Fruit fly (Drosophila melanogaster) whole organism, prepupa: ENCODE measurements around the gene Usp10.

Source experiments
- CG11294 ChIP-seq: fragments of 200-800 bp; sonication (Bioruptor generic); IDR thresholded peaks from 2 replicates; pipeline ENCODE4 v1.3.6; 2022; ENCODE audit warnings: missing biosample characterization, missing genetic modification characterization
- CG11762 ChIP-seq: fragments of 200-800 bp; sonication (Bioruptor generic); optimal IDR thresholded peaks from 3 replicates; lab custom pipeline; 2016; ENCODE audit warnings: missing biosample characterization, missing genetic modification characterization; ENCODE audit not compliant: insufficient read depth
- CG15336 ChIP-seq: fragments of 200-800 bp; sonication (Bioruptor generic); IDR thresholded peaks from 2 replicates; pipeline ENCODE4 v1.3.6; 2022; ENCODE audit warnings: missing biosample characterization, missing genetic modification characterization
- CG1621 ChIP-seq: fragments of 200-800 bp; sonication (Bioruptor generic); optimal IDR thresholded peaks from 3 replicates; lab custom pipeline; 2018; ENCODE audit warnings: missing biosample characterization, mild to moderate bottlenecking, missing genetic modification characterization
- CG16779 ChIP-seq: fragments of 200-800 bp; sonication (Bioruptor generic); optimal IDR thresholded peaks from 3 replicates; lab custom pipeline; 2017; ENCODE audit warnings: missing biosample characterization, mild to moderate bottlenecking, missing genetic modification characterization
- CG3032 ChIP-seq: fragments of 200-800 bp; optimal IDR thresholded peaks from 2 replicates; lab custom pipeline; 2019; ENCODE audit warnings: missing biosample characterization, mild to moderate bottlenecking, missing genetic modification characterization, moderate library complexity
- CG31627 ChIP-seq: fragments of 200-800 bp; sonication (Bioruptor generic); optimal IDR thresholded peaks from 3 replicates; lab custom pipeline; 2016; ENCODE audit warnings: missing biosample characterization, missing genetic modification characterization
- CG32006 ChIP-seq: fragments of 200-800 bp; sonication (Bioruptor generic); optimal IDR thresholded peaks from 3 replicates; lab custom pipeline; 2017; ENCODE audit warnings: missing biosample characterization, mild to moderate bottlenecking, missing genetic modification characterization
- CG34406 ChIP-seq: fragments of 200-800 bp; sonication (Bioruptor generic); optimal IDR thresholded peaks from 3 replicates; lab custom pipeline; 2016; ENCODE audit warnings: missing biosample characterization, missing genetic modification characterization
- CG3919 ChIP-seq: fragments of 200-800 bp; sonication (Bioruptor generic); optimal IDR thresholded peaks from 3 replicates; lab custom pipeline; 2016; ENCODE audit warnings: missing biosample characterization, missing genetic modification characterization
- CG4318 ChIP-seq: fragments of 200-800 bp; sonication (Bioruptor generic); optimal IDR thresholded peaks from 3 replicates; lab custom pipeline; 2017; ENCODE audit warnings: missing biosample characterization, mild to moderate bottlenecking, missing genetic modification characterization
- CG6163 ChIP-seq: fragments of 200-800 bp; sonication (Bioruptor generic); IDR thresholded peaks from 3 replicates; pipeline ENCODE4 v1.3.6; 2022; ENCODE audit warnings: missing biosample characterization, missing genetic modification characterization
- CG6276 ChIP-seq: fragments of 200-800 bp; sonication (Bioruptor generic); optimal IDR thresholded peaks from 2 replicates; lab custom pipeline; 2017; ENCODE audit warnings: missing biosample characterization, mild to moderate bottlenecking, missing genetic modification characterization
- CG6792 ChIP-seq: fragments of 200-800 bp; sonication (Bioruptor generic); optimal IDR thresholded peaks from 3 replicates; lab custom pipeline; 2016; ENCODE audit warnings: missing biosample characterization, missing genetic modification characterization
- CG6854 ChIP-seq: fragments of 200-800 bp; sonication (Bioruptor generic); optimal IDR thresholded peaks from 2 replicates; lab custom pipeline; 2017; ENCODE audit warnings: missing biosample characterization, mild to moderate bottlenecking, missing genetic modification characterization
- CG8119 ChIP-seq: fragments of 200-800 bp; sonication (Bioruptor generic); IDR thresholded peaks from 3 replicates; pipeline ENCODE4 v1.3.6; 2022; ENCODE audit warnings: missing biosample characterization, missing genetic modification characterization
- CG8319 ChIP-seq: fragments of 200-800 bp; sonication (Bioruptor generic); optimal IDR thresholded peaks from 3 replicates; lab custom pipeline; 2016; ENCODE audit warnings: missing biosample characterization, missing genetic modification characterization
- CG8632 ChIP-seq: fragments of 200-800 bp; sonication (Bioruptor generic); optimal IDR thresholded peaks from 3 replicates; lab custom pipeline; 2016; ENCODE audit warnings: missing biosample characterization, missing genetic modification characterization
- CG9139 ChIP-seq: fragments of 200-800 bp; sonication (Bioruptor generic); optimal IDR thresholded peaks from 3 replicates; lab custom pipeline; 2017; ENCODE audit warnings: missing biosample characterization, mild to moderate bottlenecking, missing genetic modification characterization
- Eip78C ChIP-seq: fragments of 200-800 bp; sonication (Bioruptor generic); peaks from one replicate; lab custom pipeline; 2016; ENCODE audit warnings: missing biosample characterization, missing genetic modification characterization
- Eip93F ChIP-seq: fragments of 200-800 bp; sonication (Bioruptor generic); optimal IDR thresholded peaks from 2 replicates; lab custom pipeline; 2016; ENCODE audit warnings: missing biosample characterization, mild to moderate bottlenecking, missing genetic modification characterization
- Ets21C ChIP-seq: fragments of 200-800 bp; sonication (Bioruptor generic); optimal IDR thresholded peaks from 3 replicates; lab custom pipeline; 2016; ENCODE audit warnings: missing biosample characterization, missing genetic modification characterization
- Ets96B ChIP-seq: fragments of 200-800 bp; optimal IDR thresholded peaks from 2 replicates; lab custom pipeline; 2019; ENCODE audit warnings: missing biosample characterization, mild to moderate bottlenecking, missing genetic modification characterization, moderate library complexity
- Gug ChIP-seq: fragments of 200-800 bp; sonication (Bioruptor generic); IDR thresholded peaks from 2 replicates; pipeline ENCODE4 v1.3.6; 2022; ENCODE audit warnings: missing biosample characterization, missing genetic modification characterization
- Hr38 ChIP-seq: sonication (Bioruptor generic); optimal IDR thresholded peaks from 2 replicates; lab custom pipeline; 2016; ENCODE audit warnings: missing biosample characterization, missing genetic modification characterization
- Hr4 ChIP-seq: fragments of 200-800 bp; sonication (Bioruptor generic); optimal IDR thresholded peaks from 3 replicates; lab custom pipeline; 2016; ENCODE audit warnings: missing biosample characterization, missing genetic modification characterization
- Lpt ChIP-seq: fragments of 200-800 bp; sonication (Bioruptor generic); optimal IDR thresholded peaks from 3 replicates; lab custom pipeline; 2016; ENCODE audit warnings: missing biosample characterization, missing genetic modification characterization
- Met ChIP-seq: fragments of 200-800 bp; sonication (Bioruptor generic); optimal IDR thresholded peaks from 3 replicates; lab custom pipeline; 2016; ENCODE audit warnings: missing biosample characterization, missing genetic modification characterization
- Smox ChIP-seq: fragments of 200-800 bp; sonication (Bioruptor generic); optimal IDR thresholded peaks from 3 replicates; lab custom pipeline; 2016; ENCODE audit warnings: missing biosample characterization, missing genetic modification characterization
- Sox14 ChIP-seq: fragments of 200-800 bp; sonication (Bioruptor generic); optimal IDR thresholded peaks from 3 replicates; lab custom pipeline; 2016; ENCODE audit warnings: missing biosample characterization, missing genetic modification characterization
- achi ChIP-seq: fragments of 200-800 bp; sonication (Bioruptor generic); optimal IDR thresholded peaks from 3 replicates; lab custom pipeline; 2016; ENCODE audit warnings: missing biosample characterization, missing genetic modification characterization
- acj6 ChIP-seq: fragments of 200-800 bp; sonication (Bioruptor generic); optimal IDR thresholded peaks from 3 replicates; lab custom pipeline; 2016; ENCODE audit warnings: missing biosample characterization, missing genetic modification characterization
- cyc ChIP-seq: fragments of 200-800 bp; sonication (Bioruptor generic); optimal IDR thresholded peaks from 3 replicates; lab custom pipeline; 2016; ENCODE audit warnings: missing biosample characterization, missing genetic modification characterization
- dac ChIP-seq: fragments of 200-800 bp; sonication (Bioruptor generic); optimal IDR thresholded peaks from 2 replicates; lab custom pipeline; 2017; ENCODE audit warnings: missing biosample characterization, mild to moderate bottlenecking, missing genetic modification characterization
- dsx ChIP-seq: fragments of 200-800 bp; optimal IDR thresholded peaks from 3 replicates; lab custom pipeline; 2019; ENCODE audit warnings: missing biosample characterization, mild to moderate bottlenecking, missing genetic modification characterization, moderate library complexity; ENCODE audit not compliant: poor library complexity, severe bottlenecking
- eg ChIP-seq: fragments of 200-800 bp; sonication (Bioruptor generic); IDR thresholded peaks from 3 replicates; pipeline ENCODE4 v1.3.6; 2022; ENCODE audit warnings: missing biosample characterization, missing genetic modification characterization
- esn ChIP-seq: fragments of 200-800 bp; sonication (Bioruptor generic); optimal IDR thresholded peaks from 2 replicates; lab custom pipeline; 2016; ENCODE audit warnings: missing biosample characterization, mild to moderate bottlenecking, missing genetic modification characterization, moderate library complexity
- fd59A ChIP-seq: fragments of 200-800 bp; sonication (Bioruptor generic); optimal IDR thresholded peaks from 2 replicates; lab custom pipeline; 2017; ENCODE audit warnings: missing biosample characterization, mild to moderate bottlenecking, missing genetic modification characterization, missing genetic modification reagents
- fd85E ChIP-seq: fragments of 200-800 bp; sonication (Bioruptor generic); optimal IDR thresholded peaks from 3 replicates; lab custom pipeline; 2016; ENCODE audit warnings: missing biosample characterization, missing genetic modification characterization
- fkh ChIP-seq: fragments of 200-800 bp; sonication (Bioruptor generic); optimal IDR thresholded peaks from 3 replicates; lab custom pipeline; 2017; ENCODE audit warnings: missing biosample characterization, mild to moderate bottlenecking, missing genetic modification characterization, moderate library complexity
- lz ChIP-seq: fragments of 200-800 bp; sonication (Bioruptor generic); optimal IDR thresholded peaks from 3 replicates; lab custom pipeline; 2016; ENCODE audit warnings: missing biosample characterization, missing genetic modification characterization
- net ChIP-seq: fragments of 200-800 bp; sonication (Bioruptor generic); optimal IDR thresholded peaks from 3 replicates; lab custom pipeline; 2016; ENCODE audit warnings: missing biosample characterization, missing genetic modification characterization
- pdm3 ChIP-seq: fragments of 200-800 bp; sonication (Bioruptor generic); optimal IDR thresholded peaks from 3 replicates; lab custom pipeline; 2016; ENCODE audit warnings: missing biosample characterization, missing genetic modification characterization
- salr ChIP-seq, 2 experiments: fragments of 200-800 bp; sonication (Bioruptor generic); optimal IDR thresholded peaks; 3 replicates each; lab custom pipeline; 2016 to 2018; ENCODE audit warnings: missing biosample characterization in 2 of 2, missing genetic modification characterization in 2 of 2, mild to moderate bottlenecking in 1 of 2
- spab ChIP-seq: fragments of 200-800 bp; sonication (Bioruptor generic); optimal IDR thresholded peaks from 2 replicates; lab custom pipeline; 2017; ENCODE audit warnings: missing biosample characterization, mild to moderate bottlenecking, missing genetic modification characterization, missing genetic modification reagents
- ss ChIP-seq, 2 experiments: fragments of 200-800 bp; sonication (Bioruptor generic); optimal IDR thresholded peaks; 2 replicates in 1 of 2; 3 replicates in 1 of 2; lab custom pipeline; 2017 to 2018; ENCODE audit warnings: mild to moderate bottlenecking in 2 of 2, missing biosample characterization in 2 of 2, missing genetic modification characterization in 2 of 2, moderate library complexity in 1 of 2
- svp ChIP-seq: fragments of 200-800 bp; sonication (Bioruptor generic); peaks from one replicate; lab custom pipeline; 2016; ENCODE audit warnings: missing biosample characterization, missing genetic modification characterization
- topi ChIP-seq: fragments of 200-800 bp; sonication (Bioruptor generic); optimal IDR thresholded peaks from 3 replicates; lab custom pipeline; 2016; ENCODE audit warnings: missing biosample characterization, missing genetic modification characterization

Usp10 gene

dm6 chr3L:907673-908323 lies 36.1 kb downstream of the Usp10 start (continued):
- no peak for TF ChIP-seq CG4318 (GFP tag; lab: Kevin White, UChicago)
- no peak for TF ChIP-seq CG15336 (GFP tag; lab: Robert Waterston, UW)
- TF ChIP-seq dac (GFP tag; lab: Kevin White, UChicago) = no peak
- TF ChIP-seq cyc = peak; percentile 59
- no peak for TF ChIP-seq CG6276 (GFP tag; lab: Kevin White, UChicago)
- TF ChIP-seq topi (GFP tag; lab: Kevin White, UChicago) = peak; percentile 53
- peak in 1 of 2 experiments; percentile 58 for TF ChIP-seq ss (GFP tag; optimal IDR thresholded peaks at IDR 0.05; lab: Kevin White, UChicago)
- no peak for TF ChIP-seq CG32006
- peak; percentile 56 for TF ChIP-seq CG3919 (GFP tag; lab: Kevin White, UChicago)
- no peak for TF ChIP-seq eg (GFP tag; lab: Robert Waterston, UW)
- no peak for TF ChIP-seq Hr38 (GFP tag; lab: Kevin White, UChicago)
- TF ChIP-seq CG9139 = no peak
- TF ChIP-seq salr (GFP tag; optimal IDR thresholded peaks at IDR 0.05; lab: Kevin White, UChicago) = peak in 1 of 2 experiments; percentile 25
- peak; percentile 2 for TF ChIP-seq dsx
- TF ChIP-seq Lpt (GFP tag; lab: Kevin White, UChicago) = no peak
- TF ChIP-seq CG31627 (GFP tag; lab: Kevin White, UChicago) = peak; percentile 52
- TF ChIP-seq pdm3 (GFP tag; lab: Kevin White, UChicago) = peak; percentile 41
- TF ChIP-seq CG16779 = peak; percentile 5
- TF ChIP-seq Met = peak; percentile 62
- TF ChIP-seq fd85E (GFP tag; lab: Kevin White, UChicago) = no peak
- no peak for TF ChIP-seq fkh
- peak; percentile 38 for TF ChIP-seq Ets96B (tag; lab: Kevin White, UChicago)
- TF ChIP-seq esn (GFP tag; lab: Kevin White, UChicago) = peak; percentile 57
- peak; percentile 20 for TF ChIP-seq Sox14 (GFP tag; lab: Kevin White, UChicago)
- peak; percentile 40 for TF ChIP-seq CG6792 (GFP tag; lab: Kevin White, UChicago)

- TF ChIP-seq ss (GFP tag; optimal IDR thresholded peaks at IDR 0.05; lab: Kevin White, UChicago) = no peak
- peak; percentile 0 for TF ChIP-seq spab (GFP tag; lab: Kevin White, UChicago)
- no peak for TF ChIP-seq Eip78C
- no peak for TF ChIP-seq CG6854 (GFP tag; lab: Kevin White, UChicago)
- no peak for TF ChIP-seq CG8319 (GFP tag; lab: Kevin White, UChicago)
- no peak for TF ChIP-seq svp (GFP tag; lab: Kevin White, UChicago)
- no peak for TF ChIP-seq CG11294
- peak; percentile 2 for TF ChIP-seq achi (GFP tag; lab: Kevin White, UChicago)
- no peak for TF ChIP-seq CG4318 (GFP tag; lab: Kevin White, UChicago)
- no peak for TF ChIP-seq CG8119 (GFP tag; lab: Robert Waterston, UW)
- TF ChIP-seq CG34406 = no peak
- no peak for TF ChIP-seq fd59A (GFP tag; lab: Kevin White, UChicago)
- TF ChIP-seq CG3032 = no peak
- TF ChIP-seq Lpt (GFP tag; lab: Kevin White, UChicago) = no peak
- no peak for TF ChIP-seq acj6 (GFP tag; lab: Kevin White, UChicago)
- peak; percentile 2 for TF ChIP-seq CG32006
- TF ChIP-seq Hr4 (GFP tag; lab: Kevin White, UChicago) = no peak
- peak; percentile 3 for TF ChIP-seq lz
- TF ChIP-seq eg (GFP tag; lab: Robert Waterston, UW) = no peak
- no peak for TF ChIP-seq CG1621 (tag; lab: Kevin White, UChicago)
- TF ChIP-seq CG6276 (GFP tag; lab: Kevin White, UChicago) = no peak
- TF ChIP-seq Ets21C = no peak
- no peak for TF ChIP-seq salr (GFP tag; optimal IDR thresholded peaks at IDR 0.05; lab: Kevin White, UChicago)
- no peak for TF ChIP-seq Eip93F (GFP tag; lab: Kevin White, UChicago)
- no peak for TF ChIP-seq cyc
- peak; percentile 22 for TF ChIP-seq Smox (GFP tag; lab: Kevin White, UChicago)
- TF ChIP-seq CG6163 (GFP tag; lab: Robert Waterston, UW) = no peak
- no peak for TF ChIP-seq CG3919 (GFP tag; lab: Kevin White, UChicago)
- TF ChIP-seq CG16779 = no peak
- TF ChIP-seq CG15336 (GFP tag; lab: Robert Waterston, UW) = no peak
- TF ChIP-seq dsx = no peak
- no peak for TF ChIP-seq CG8632 (GFP tag; lab: Kevin White, UChicago)
- TF ChIP-seq CG11762 (GFP tag; lab: Kevin White, UChicago) = no peak
- TF ChIP-seq net (GFP tag; lab: Kevin White, UChicago) = no peak
- no peak for TF ChIP-seq Gug (GFP tag; lab: Robert Waterston, UW)
Observed at dm6 chr3L:908508-909162, 36.9 kb downstream of the Usp10 start, which contains the start of gene nerfin-1. Gene nerfin-1 (plus strand): TSS chr3L:909112.
